Worm (Caenorhabditis elegans) whole organism, L4 larva: Measurements from ENCODE around the gene cpf-1.

Experiments
- aly-2 ChIP-seq: sonication (generic microtip); optimal IDR thresholded peaks from 2 replicates; lab custom pipeline; 2018; ENCODE audit warnings: missing biosample characterization, missing genetic modification characterization
- ceh-28 ChIP-seq: fragments of 150-350 bp; optimal IDR thresholded peaks from 2 replicates; lab custom pipeline; 2014; ENCODE audit warnings: missing biosample characterization, missing genetic modification reagents, missing genetic modification characterization
- ceh-32 ChIP-seq: sonication (generic microtip); optimal IDR thresholded peaks from 2 replicates; lab custom pipeline; 2016; ENCODE audit warnings: mild to moderate bottlenecking, missing genetic modification characterization, missing compliant biosample characterization; ENCODE audit not compliant: poor library complexity
- fos-1 ChIP-seq: fragments of 150-350 bp; optimal IDR thresholded peaks from 2 replicates; lab custom pipeline; 2014; ENCODE audit warnings: missing biosample characterization, missing genetic modification characterization
- pqm-1 ChIP-seq: sonication (generic microtip); optimal IDR thresholded peaks from 2 replicates; lab custom pipeline; 2017; ENCODE audit warnings: missing biosample characterization, missing genetic modification characterization
- skn-1 ChIP-seq: fragments of 150-350 bp; optimal IDR thresholded peaks from 2 replicates; lab custom pipeline; 2014; ENCODE audit warnings: missing biosample characterization, missing genetic modification characterization

DNA sequence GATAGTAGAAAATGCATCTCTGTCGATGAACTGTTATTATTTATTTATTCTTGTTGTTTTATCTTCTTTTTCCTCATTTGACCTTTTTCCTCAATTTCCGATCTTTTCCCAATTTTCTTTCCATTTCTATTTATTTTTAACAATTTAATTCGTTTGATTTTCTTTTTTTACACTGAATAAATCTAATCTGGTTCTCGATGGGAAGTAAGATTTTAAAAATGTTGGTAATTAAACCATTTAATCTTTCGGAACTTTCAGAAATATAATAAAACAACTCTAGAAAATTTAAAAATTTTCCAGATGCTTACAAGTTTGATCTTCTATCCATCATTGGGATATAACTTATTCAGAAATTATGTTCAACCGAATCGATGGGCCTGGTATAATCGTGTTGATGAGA, 4.3 kb upstream of the cpf-1 start, which contains the start of gene F28C6.8:
- TF ChIP-seq fos-1 (tag; lab: Kevin White, UChicago): no peak
- TF ChIP-seq ceh-32: no peak
- TF ChIP-seq aly-2 (tag; lab: Kevin White, UChicago): no peak
- no peak for TF ChIP-seq skn-1
- TF ChIP-seq pqm-1 (tag; lab: Kevin White, UChicago): no peak
- no peak for TF ChIP-seq ceh-28 (tag; lab: Kevin White, UChicago)
